Worm (Caenorhabditis elegans): Measurements from ENCODE around the gene pxn-1.

Gene pxn-1

DNA sequence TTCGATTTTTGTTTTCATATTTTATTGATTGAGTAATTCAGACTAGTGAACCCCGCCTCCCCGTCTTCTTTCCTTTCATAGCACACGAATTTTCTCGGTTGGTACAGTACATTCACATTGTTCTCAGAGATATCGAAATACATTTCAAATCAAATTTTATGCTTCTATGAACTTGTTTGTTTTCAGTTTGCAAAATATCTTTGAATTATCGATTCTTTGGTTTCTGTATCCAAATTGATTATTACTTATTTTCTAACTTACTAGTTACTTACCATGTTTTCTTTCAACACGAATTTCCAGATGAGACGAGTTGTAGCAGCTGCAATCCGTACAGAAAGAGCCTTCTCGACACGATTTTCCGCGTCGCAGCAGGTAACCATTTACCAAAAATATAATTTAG, 29.3 kb upstream of the pxn-1 start, which contains the start of gene mrps-2:
TSS of gene mrps-2 (plus strand) at position 301 of the 400 bp plus-strand sequence.
- TF ChIP-seq ceh-40 (GFP tag; IDR thresholded peaks at IDR 0.05) (no peak), mes-4 (tag; optimal IDR thresholded peaks at IDR 0.05) (no peak), K11D2.4 (GFP tag; IDR thresholded peaks at IDR 0.05) (no peak), chd-7 (tag; optimal IDR thresholded peaks at IDR 0.05) (no peak), somi-1 (GFP tag; optimal IDR thresholded peaks at IDR 0.05) (no peak), lin-54 (GFP tag; optimal IDR thresholded peaks at IDR 0.05) (no peak), F22D6.2 (tag; optimal IDR thresholded peaks at IDR 0.05) (no peak), lag-1 (GFP tag; IDR thresholded peaks at IDR 0.05) (no peak), zim-3 (tag; optimal IDR thresholded peaks at IDR 0.05) (no peak), lsy-27 (tag; optimal IDR thresholded peaks at IDR 0.05; ENCODE audit: borderline replicate concordance, insufficient read depth) (no peak), tbp1 (GFP tag; optimal IDR thresholded peaks at IDR 0.05) (no peak), T07F8.4 (tag; optimal IDR thresholded peaks at IDR 0.05) (no peak), B0336.3 (GFP tag; IDR thresholded peaks at IDR 0.05) (no peak), F57C9.4 (tag; optimal IDR thresholded peaks at IDR 0.05) (no peak), atf-7 (tag; optimal IDR thresholded peaks at IDR 0.05) (no peak), hmg-1.2 (GFP tag; IDR thresholded peaks at IDR 0.05) (no peak), bed-2 (GFP tag; IDR thresholded peaks at IDR 0.05) (no peak), ztf-26 (tag; optimal IDR thresholded peaks at IDR 0.05) (no peak), tlf-1 (GFP tag; optimal IDR thresholded peaks at IDR 0.05) (no peak)

DNA sequence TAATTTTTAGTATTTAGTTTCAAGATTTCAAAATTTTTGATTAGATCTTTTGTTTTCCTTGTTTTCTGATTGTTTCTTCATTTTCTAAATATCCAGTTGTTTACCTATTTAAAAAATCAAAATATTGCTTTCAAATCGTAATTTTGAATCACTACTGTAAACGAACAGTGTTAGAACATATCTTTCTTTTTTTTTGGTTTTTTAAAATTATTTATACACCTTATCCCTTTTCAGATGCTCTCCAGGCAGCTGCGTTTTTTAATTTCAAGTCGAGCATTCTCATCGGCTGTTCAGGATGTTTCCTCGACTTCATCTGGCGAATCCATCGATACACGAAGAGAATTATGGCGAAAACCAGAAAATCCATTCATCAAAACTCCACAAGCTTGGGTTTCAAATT, 27.7 kb upstream of the pxn-1 start, which contains the start of gene mrpl-4:
TSS of gene mrpl-4 (plus strand) at position 235 of the 400 bp plus-strand sequence.
- TF ChIP-seq F33H1.4 (GFP tag; IDR thresholded peaks at IDR 0.05) (no peak), nfya-1 (tag; optimal IDR thresholded peaks at IDR 0.05; ENCODE audit: borderline replicate concordance, insufficient read depth) (no peak), snpc-1.1 (tag; optimal IDR thresholded peaks at IDR 0.05; ENCODE audit: insufficient read depth) (no peak), unc-130 (GFP tag; optimal IDR thresholded peaks at IDR 0.05) (no peak), mes-4 (tag; optimal IDR thresholded peaks at IDR 0.05) (no peak), pha-4 (tag; optimal IDR thresholded peaks at IDR 0.05) (no peak), nhr-179 (tag; optimal IDR thresholded peaks at IDR 0.05) (no peak), C06A6.2 (GFP tag; conservative IDR thresholded peaks at IDR 0.05) (no peak), egl-44 (GFP tag; IDR thresholded peaks at IDR 0.05) (no peak), F55B11.4 (tag; optimal IDR thresholded peaks at IDR 0.05; ENCODE audit: borderline replicate concordance, insufficient read depth) (no peak), snpc-1.3 (tag; optimal IDR thresholded peaks at IDR 0.05; ENCODE audit: insufficient read depth) (no peak), mxl-1 (tag; optimal IDR thresholded peaks at IDR 0.05) (no peak), ztf-25 (GFP tag; IDR thresholded peaks at IDR 0.05) (no peak), Y53F4B.3 (GFP tag; IDR thresholded peaks at IDR 0.05) (no peak), dox-1 (GFP tag; IDR thresholded peaks at IDR 0.05) (no peak)

DNA sequence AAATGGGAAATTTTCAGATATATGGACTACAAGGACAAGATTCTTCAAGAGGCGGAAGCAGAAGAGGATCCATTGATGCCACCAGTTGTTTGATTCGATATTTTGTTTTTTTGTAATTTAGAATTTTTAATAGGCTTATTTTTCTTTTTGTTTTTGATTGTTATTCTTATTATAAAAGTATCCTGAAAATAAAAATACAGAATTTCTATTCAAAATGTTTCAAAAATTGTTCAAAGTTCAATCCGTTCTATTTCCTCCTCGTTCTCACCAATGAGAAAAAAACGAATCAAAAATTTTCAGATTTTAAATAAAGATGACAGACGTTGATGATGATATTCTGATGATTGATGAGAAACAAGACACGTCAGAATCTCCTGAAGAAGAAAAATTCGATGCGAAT, 25.9 kb upstream of the pxn-1 start, which contains the start of gene phf-30:
TSS of gene phf-30 (plus strand) at position 301 of the 400 bp plus-strand sequence.
- no peak for TF ChIP-seq Y53G8AR.9 (GFP tag; conservative IDR thresholded peaks at IDR 0.05)

DNA sequence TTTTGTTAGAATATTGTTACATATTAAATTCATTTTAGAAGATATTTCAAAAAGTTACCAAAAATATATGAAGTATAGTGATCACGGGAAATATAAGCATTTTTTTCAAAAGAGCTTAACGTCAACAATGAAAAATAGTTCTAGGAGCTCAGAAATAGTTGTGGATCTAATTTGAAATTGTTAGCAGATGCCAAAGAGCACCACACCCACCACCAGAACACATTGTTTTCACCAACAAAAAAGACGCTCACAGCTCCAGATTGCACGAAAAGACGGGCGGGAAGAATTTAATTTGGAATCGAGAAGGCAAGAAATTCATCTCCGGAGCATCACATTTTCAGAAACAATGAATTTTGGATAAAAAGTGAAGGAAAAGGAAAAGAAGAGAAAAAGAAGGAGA, 23.8 kb upstream of the pxn-1 start, which contains the start of gene gplb-1:
TSS of gene gplb-1 (minus strand) at position 337 of the 400 bp plus-strand sequence.
- TF ChIP-seq B0261.1 (tag; optimal IDR thresholded peaks at IDR 0.05) (no peak), mes-4 (tag; optimal IDR thresholded peaks at IDR 0.05) (no peak), hmg-1.2 (GFP tag; IDR thresholded peaks at IDR 0.05) (no peak)
